Fruit fly (Drosophila melanogaster): ENCODE results near the gene CG4502.

CG4502 gene

dm6 chr2L:7194351-7195037 lies 9.6 kb downstream of the CG4502 start, which contains the start of gene CG4497 (continued):
- TF ChIP-seq CG3726 (GFP tag; IDR thresholded peaks at IDR 0.05) (peak; percentile 86; the same call in 2 of the 3 replicates), sd (tag; optimal IDR thresholded peaks at IDR 0.05) (peak; percentile 76), CG12659 (GFP tag; optimal IDR thresholded peaks at IDR 0.05) (peak; percentile 87), CG9727 (GFP tag; optimal IDR thresholded peaks at IDR 0.05) (peak; percentile 90), Fer3 (tag; optimal IDR thresholded peaks at IDR 0.05) (peak; percentile 85), exex (tag; optimal IDR thresholded peaks at IDR 0.05) (peak; percentile 26), stc (GFP tag; IDR thresholded peaks at IDR 0.05) (peak; percentile 80), CG2889 (GFP tag; IDR thresholded peaks at IDR 0.05) (peak; percentile 92), CG11398 (GFP tag; optimal IDR thresholded peaks at IDR 0.05) (peak; percentile 84), dpn (GFP tag; optimal IDR thresholded peaks at IDR 0.05) (peak; percentile 92 to 95), sima (GFP tag; optimal IDR thresholded peaks at IDR 0.05) (peak; percentile 66), Dp (GFP tag; optimal IDR thresholded peaks at IDR 0.05) (peak; percentile 90), Opbp (GFP tag; IDR thresholded peaks at IDR 0.05; ENCODE audit: partially characterized antibody) (peak; percentile 83; the same call in 2 of the 3 replicates), CG12104 (GFP tag; optimal IDR thresholded peaks at IDR 0.05) (peak; percentile 86), CG7928 (GFP tag; optimal IDR thresholded peaks at IDR 0.05) (peak; percentile 11), CG7745 (tag; optimal IDR thresholded peaks at IDR 0.05) (no peak), CG17829 (tag; optimal IDR thresholded peaks at IDR 0.05) (peak; percentile 82), grau (tag; optimal IDR thresholded peaks at IDR 0.05) (peak; percentile 89), cas (GFP tag; IDR thresholded peaks at IDR 0.05) (peak; percentile 62; the same call in 1 of the 2 replicates), gsb (GFP tag; IDR thresholded peaks at IDR 0.05) (peak; percentile 86), NFAT (GFP tag; IDR thresholded peaks at IDR 0.05) (peak; percentile 94), Ptx1 (GFP tag; IDR thresholded peaks at IDR 0.05) (peak; percentile 97), Hr3 (GFP tag; optimal IDR thresholded peaks at IDR 0.05) (peak; percentile 95), CG11085 (GFP tag; IDR thresholded peaks at IDR 0.05) (peak; percentile 66), grn (GFP tag; optimal IDR thresholded peaks at IDR 0.05) (peak; percentile 44), CG6689 (GFP tag; IDR thresholded peaks at IDR 0.05) (peak; percentile 94), br (optimal IDR thresholded peaks at IDR 0.05) (no peak), Hr39 (optimal IDR thresholded peaks at IDR 0.05) (peak; percentile 54), Rfx (GFP tag; IDR thresholded peaks at IDR 0.05) (peak; percentile 97), fru (optimal IDR thresholded peaks at IDR 0.05) (no peak), HLH4C (GFP tag; IDR thresholded peaks at IDR 0.05; ENCODE audit: partially characterized antibody) (peak; percentile 86), D19A (tag; optimal IDR thresholded peaks at IDR 0.05) (peak; percentile 70), H15 (GFP tag; IDR thresholded peaks at IDR 0.05) (peak; percentile 94), CG7963 (GFP tag; IDR thresholded peaks at IDR 0.05; ENCODE audit: partially characterized antibody) (peak; percentile 79; the same call in 2 of the 3 replicates), ken (GFP tag; IDR thresholded peaks at IDR 0.05) (peak; percentile 97), Gsc (GFP tag; IDR thresholded peaks at IDR 0.05) (peak; percentile 92), dimm (GFP tag; IDR thresholded peaks at IDR 0.05) (peak; percentile 81), crp (GFP tag; optimal IDR thresholded peaks at IDR 0.05) (peak; percentile 7 to 83), CG4820 (GFP tag; optimal IDR thresholded peaks at IDR 0.05) (peak; percentile 92), fd96Cb (tag; optimal IDR thresholded peaks at IDR 0.05) (peak; percentile 85), CG6654 (GFP tag; optimal IDR thresholded peaks at IDR 0.05) (peak; percentile 64), CG10543 (GFP tag; optimal IDR thresholded peaks at IDR 0.05) (peak; percentile 87), CG10321 (GFP tag; IDR thresholded peaks at IDR 0.05) (peak; percentile 57; the same call in 1 of the 2 replicates), CG11723 (GFP tag; optimal IDR thresholded peaks at IDR 0.05) (peak; percentile 83), Nf-YB (GFP tag; optimal IDR thresholded peaks at IDR 0.05) (peak; percentile 62), CG2116 (GFP tag; optimal IDR thresholded peaks at IDR 0.05) (peak; percentile 98), Sin3A (optimal IDR thresholded peaks at IDR 0.05) (peak; percentile 85), CG8281 (tag; optimal IDR thresholded peaks at IDR 0.05) (peak; percentile 53), Dip2 (GFP tag; IDR thresholded peaks at IDR 0.05) (peak; percentile 73), zen (tag; optimal IDR thresholded peaks at IDR 0.05) (peak; percentile 91), fd64A (GFP tag; optimal IDR thresholded peaks at IDR 0.05) (peak; percentile 40)
